Fruit fly (Drosophila melanogaster): ENCODE data around the gene Sgs4.

The Sgs4 gene

DNA sequence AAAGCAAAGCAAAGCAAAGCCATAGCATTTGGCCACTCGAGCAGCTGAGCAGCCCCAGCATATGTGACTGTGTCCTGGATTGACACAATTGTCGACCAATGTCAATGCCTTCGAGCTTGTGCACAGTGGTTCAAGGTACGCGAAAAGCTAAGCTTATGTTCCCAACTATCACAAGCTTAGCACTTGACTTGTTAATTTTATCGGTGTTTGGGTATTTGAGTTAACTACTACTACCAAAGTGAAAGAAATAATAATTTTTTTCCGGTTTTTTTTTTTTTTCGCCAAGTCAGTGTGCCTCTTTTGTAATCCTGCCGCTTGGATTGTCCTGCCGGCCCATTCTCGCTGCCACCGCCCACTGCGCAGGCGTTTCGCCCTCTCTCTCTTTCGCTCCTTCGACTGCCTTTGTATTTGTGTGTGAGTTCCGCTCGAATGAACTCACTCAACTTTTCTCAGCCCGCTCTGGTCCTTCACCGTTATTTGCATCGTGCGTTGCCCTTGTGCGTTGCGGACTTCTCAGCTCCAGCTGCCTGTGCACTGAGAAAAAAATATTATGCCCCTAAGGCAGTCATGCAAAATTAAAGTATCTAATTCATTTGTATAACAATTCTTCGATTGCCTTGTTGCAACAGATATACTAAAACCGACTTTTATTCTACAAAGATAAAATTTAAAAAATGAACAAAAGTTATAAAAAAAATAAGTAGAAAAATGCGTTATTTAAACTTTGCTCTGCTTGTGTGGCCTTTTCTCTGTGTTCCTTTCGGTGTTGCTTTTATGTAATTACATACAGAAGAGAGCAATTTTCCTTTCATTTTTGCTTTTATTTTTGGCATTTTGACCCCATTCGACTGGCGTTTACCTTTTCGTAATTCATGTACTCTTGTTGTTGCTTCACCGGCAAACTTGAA is 43.7 kb upstream of the Sgs4 start (continued):
- TF ChIP-seq CG10654 (GFP tag; optimal IDR thresholded peaks at IDR 0.05) (peak; percentile 41), wdn (GFP tag; IDR thresholded peaks at IDR 0.05) (0 out of 2 replicates have a peak, but pooled peaks have one; percentile 44), sd (tag; optimal IDR thresholded peaks at IDR 0.05) (peak; percentile 8), CG32532 (GFP tag; IDR thresholded peaks at IDR 0.05) (peak; percentile 80), fd102C (GFP tag; optimal IDR thresholded peaks at IDR 0.05) (no peak), bab2 (GFP tag; optimal IDR thresholded peaks at IDR 0.05) (peak; percentile 41), Ets65A (GFP tag) (peak; percentile 93), CG3163 (GFP tag; optimal IDR thresholded peaks at IDR 0.05) (peak; percentile 10), zfh1 (GFP tag; IDR thresholded peaks at IDR 0.05) (peak; percentile 69; the same call in 2 of the 3 replicates), CG4820 (GFP tag; optimal IDR thresholded peaks at IDR 0.05) (peak; percentile 46), fu2 (GFP tag; optimal IDR thresholded peaks at IDR 0.05) (peak; percentile 7), CG7357 (GFP tag; IDR thresholded peaks at IDR 0.05) (peak; percentile 57; the same call in 2 of the 3 replicates), amos (GFP tag; IDR thresholded peaks at IDR 0.05; ENCODE audit: partially characterized antibody) (no peak), bowl (GFP tag; IDR thresholded peaks at IDR 0.05) (peak; percentile 41; the same call in 1 of the 2 replicates), CG7745 (tag; optimal IDR thresholded peaks at IDR 0.05) (no peak), Rx (GFP tag; IDR thresholded peaks at IDR 0.05) (peak; percentile 62; the same call in 1 of the 2 replicates), h (optimal IDR thresholded peaks at IDR 0.05) (no peak), Asciz (GFP tag; optimal IDR thresholded peaks at IDR 0.05) (peak; percentile 25), CG9609 (GFP tag; optimal IDR thresholded peaks at IDR 0.05) (peak; percentile 60), ara (GFP tag; IDR thresholded peaks at IDR 0.05) (peak; percentile 33; the same call in 1 of the 2 replicates), Sox100B (GFP tag; optimal IDR thresholded peaks at IDR 0.05) (peak; percentile 36), pan (optimal IDR thresholded peaks at IDR 0.05) (no peak), pan (GFP tag; optimal IDR thresholded peaks at IDR 0.05 in 1 of 2, IDR thresholded peaks at IDR 0.05 in 1 of 2) (peak in 1 of 2 experiments; percentile 83), dmrt99B (tag; optimal IDR thresholded peaks at IDR 0.05) (peak; percentile 78), Gug (GFP tag; IDR thresholded peaks at IDR 0.05) (peak; percentile 59), D (optimal IDR thresholded peaks at IDR 0.05) (no peak), D (GFP tag; optimal IDR thresholded peaks at IDR 0.05) (no peak), Fer1 (GFP tag; optimal IDR thresholded peaks at IDR 0.05) (peak; percentile 90), CG14860 (GFP tag; IDR thresholded peaks at IDR 0.05; ENCODE audit: partially characterized antibody) (no peak), CG17359 (tag; optimal IDR thresholded peaks at IDR 0.05) (peak; percentile 75), Dad (GFP tag; optimal IDR thresholded peaks at IDR 0.05) (peak; percentile 13), BtbVII (GFP tag; optimal IDR thresholded peaks at IDR 0.05) (peak; percentile 76), ATbp (GFP tag; optimal IDR thresholded peaks at IDR 0.05) (peak; percentile 46), CG15514 (GFP tag; optimal IDR thresholded peaks at IDR 0.05) (peak; percentile 60), ci (GFP tag; IDR thresholded peaks at IDR 0.05) (peak; percentile 88), tin (GFP tag; optimal IDR thresholded peaks at IDR 0.05) (peak; percentile 53), CG7372 (GFP tag; IDR thresholded peaks at IDR 0.05) (peak; percentile 59; the same call in 1 of the 2 replicates), chn (GFP tag; optimal IDR thresholded peaks at IDR 0.05) (peak; percentile 47), Xbp1 (GFP tag; optimal IDR thresholded peaks at IDR 0.05) (peak; percentile 58), ken (GFP tag; IDR thresholded peaks at IDR 0.05) (peak; percentile 74; the same call in 2 of the 3 replicates), gsb-n (tag; optimal IDR thresholded peaks at IDR 0.05) (no peak), CG6683 (GFP tag; optimal IDR thresholded peaks at IDR 0.05) (peak; percentile 57), kay (GFP tag; optimal IDR thresholded peaks at IDR 0.05) (peak; percentile 28), pho (GFP tag; optimal IDR thresholded peaks at IDR 0.05) (peak; percentile 55), CG12769 (tag; optimal IDR thresholded peaks at IDR 0.05) (peak; percentile 41), CG6689 (GFP tag; IDR thresholded peaks at IDR 0.05) (peak; percentile 78), CG13287 (GFP tag; IDR thresholded peaks at IDR 0.05; ENCODE audit: partially characterized antibody) (peak; percentile 26; the same call in 1 of the 2 replicates), Eip74EF (GFP tag; optimal IDR thresholded peaks at IDR 0.05) (no peak), CG10565 (GFP tag; optimal IDR thresholded peaks at IDR 0.05) (no peak)

Measured in whole organism, embryonic.